Fruit fly (Drosophila melanogaster) whole organism, embryonic: ENCODE data around the gene PNPase.

Experiments
- Adf1 ChIP-seq: fragments of 200-800 bp; sonication (Bioruptor generic); IDR thresholded peaks from 2 replicates; pipeline ENCODE4 v1.3.6; 2022; ENCODE audit warnings: missing biosample characterization, missing genetic modification characterization
- Asciz ChIP-seq: fragments of 200-800 bp; sonication (Bioruptor generic); optimal IDR thresholded peaks from 2 replicates; lab custom pipeline; 2017; ENCODE audit warnings: missing biosample characterization, mild to moderate bottlenecking, missing genetic modification characterization, missing genetic modification reagents
- BEAF-32 ChIP-seq: fragments of 200-800 bp; sonication (Bioruptor generic); optimal IDR thresholded peaks from 3 replicates; lab custom pipeline; 2017; ENCODE audit warnings: missing biosample characterization, missing genetic modification characterization, mild to moderate bottlenecking, moderate library complexity, missing genetic modification reagents
- CG10431 ChIP-seq: fragments of 200-800 bp; sonication (Bioruptor generic); optimal IDR thresholded peaks from 3 replicates; lab custom pipeline; 2018; ENCODE audit warnings: missing biosample characterization, mild to moderate bottlenecking, missing genetic modification characterization
- CG11723 ChIP-seq: fragments of 200-800 bp; sonication (Bioruptor generic); optimal IDR thresholded peaks from 2 replicates; lab custom pipeline; 2017; ENCODE audit warnings: missing biosample characterization, mild to moderate bottlenecking, missing genetic modification characterization
- CG12744 ChIP-seq: fragments of 200-800 bp; sonication (Bioruptor generic); optimal IDR thresholded peaks from 2 replicates; lab custom pipeline; 2016; ENCODE audit warnings: missing biosample characterization, missing genetic modification characterization
- CG13775 ChIP-seq: fragments of 200-800 bp; sonication (Bioruptor generic); optimal IDR thresholded peaks from 3 replicates; lab custom pipeline; 2017; ENCODE audit warnings: missing biosample characterization, mild to moderate bottlenecking, missing genetic modification characterization
- CG14014 ChIP-seq: fragments of 200-800 bp; sonication (Bioruptor generic); IDR thresholded peaks from 2 replicates; pipeline ENCODE4 v1.3.6; 2022; ENCODE audit warnings: missing biosample characterization, missing genetic modification characterization
- CG14050 ChIP-seq: fragments of 200-800 bp; sonication (Bioruptor generic); IDR thresholded peaks from 3 replicates; pipeline ENCODE4 v1.3.6; 2022; ENCODE audit warnings: missing biosample characterization, missing genetic modification characterization
- CG14710 ChIP-seq: fragments of 200-800 bp; sonication (Bioruptor generic); optimal IDR thresholded peaks from 3 replicates; lab custom pipeline; 2019; ENCODE audit warnings: missing biosample characterization, mild to moderate bottlenecking, missing genetic modification characterization, moderate library complexity
- CG17361 ChIP-seq: fragments of 200-800 bp; sonication (Bioruptor generic); IDR thresholded peaks from 3 replicates; pipeline ENCODE4 v1.3.6; 2022; ENCODE audit warnings: missing biosample characterization, missing genetic modification characterization
- CG17385 ChIP-seq: fragments of 200-800 bp; sonication (Bioruptor generic); optimal IDR thresholded peaks from 3 replicates; lab custom pipeline; 2018; ENCODE audit warnings: missing biosample characterization, mild to moderate bottlenecking, missing genetic modification characterization
- CG31388 ChIP-seq: fragments of 200-800 bp; sonication (Bioruptor generic); optimal IDR thresholded peaks from 2 replicates; lab custom pipeline; 2016; ENCODE audit warnings: missing biosample characterization, missing genetic modification characterization
- CG32772 ChIP-seq: fragments of 200-800 bp; sonication (Bioruptor generic); IDR thresholded peaks from 2 replicates; pipeline ENCODE4 v1.3.6; 2022; ENCODE audit warnings: missing biosample characterization, missing genetic modification characterization
- CG3847 ChIP-seq: fragments of 200-800 bp; sonication (Bioruptor generic); IDR thresholded peaks from 2 replicates; pipeline ENCODE4 v1.3.6; 2022; ENCODE audit warnings: missing biosample characterization, missing genetic modification characterization
- CG4707 ChIP-seq: fragments of 200-800 bp; sonication (Bioruptor generic); optimal IDR thresholded peaks from 2 replicates; lab custom pipeline; 2018; ENCODE audit warnings: missing biosample characterization, mild to moderate bottlenecking, missing genetic modification characterization, moderate library complexity
- CG6765 ChIP-seq: fragments of 200-800 bp; sonication (Bioruptor generic); optimal IDR thresholded peaks from 3 replicates; lab custom pipeline; 2017; ENCODE audit warnings: missing biosample characterization, mild to moderate bottlenecking, missing genetic modification characterization
- CG7786 ChIP-seq: fragments of 200-800 bp; sonication (Bioruptor generic); optimal IDR thresholded peaks from 2 replicates; lab custom pipeline; 2016; ENCODE audit warnings: missing biosample characterization, missing genetic modification characterization
- CTCF ChIP-seq: fragments of 200-800 bp; sonication (Bioruptor generic); optimal IDR thresholded peaks from 2 replicates; lab custom pipeline; 2017; ENCODE audit warnings: missing biosample characterization, mild to moderate bottlenecking, missing genetic modification characterization, moderate library complexity
- Dbx ChIP-seq: fragments of 200-800 bp; sonication (Bioruptor generic); IDR thresholded peaks from 3 replicates; pipeline ENCODE4 v1.3.6; 2022; ENCODE audit warnings: missing biosample characterization, missing genetic modification characterization
- Dp ChIP-seq: fragments of 200-800 bp; sonication (Bioruptor generic); optimal IDR thresholded peaks from 2 replicates; lab custom pipeline; 2018; ENCODE audit warnings: missing biosample characterization, mild to moderate bottlenecking, missing genetic modification characterization, moderate library complexity
- Drgx ChIP-seq: fragments of 200-800 bp; sonication (Bioruptor generic); IDR thresholded peaks from 2 replicates; pipeline ENCODE4 v1.3.6; 2022; ENCODE audit warnings: missing biosample characterization, missing genetic modification characterization
- HHEX ChIP-seq: fragments of 200-800 bp; sonication (Bioruptor generic); optimal IDR thresholded peaks from 3 replicates; lab custom pipeline; 2017; ENCODE audit warnings: missing biosample characterization, mild to moderate bottlenecking, missing genetic modification characterization, missing genetic modification reagents
- HLH54F ChIP-seq: fragments of 200-800 bp; sonication (Bioruptor generic); optimal IDR thresholded peaks from 3 replicates; lab custom pipeline; 2016; ENCODE audit warnings: missing biosample characterization, missing genetic modification characterization
- Max ChIP-seq: fragments of 200-800 bp; sonication (Bioruptor generic); optimal IDR thresholded peaks from 2 replicates; lab custom pipeline; 2016; ENCODE audit warnings: missing biosample characterization, mild to moderate bottlenecking, missing genetic modification characterization
- Mes4 ChIP-seq: fragments of 200-800 bp; sonication (Bioruptor generic); optimal IDR thresholded peaks from 2 replicates; lab custom pipeline; 2016; ENCODE audit warnings: missing biosample characterization, missing genetic modification characterization
- Myb ChIP-seq: fragments of 200-800 bp; sonication (Bioruptor generic); optimal IDR thresholded peaks from 2 replicates; lab custom pipeline; 2016; ENCODE audit warnings: missing biosample characterization, missing genetic modification characterization
- NK7.1 ChIP-seq: fragments of 200-800 bp; sonication (Bioruptor generic); optimal IDR thresholded peaks from 3 replicates; lab custom pipeline; 2016; ENCODE audit warnings: missing biosample characterization, missing genetic modification characterization
- Trl ChIP-seq, 3 experiments: fragments of >200 bp in 2 of 3; fragments of 200-800 bp in 1 of 3; sonication (Bioruptor generic) in 1 of 3; optimal IDR thresholded peaks; 2 replicates in 1 of 3; 3 replicates in 2 of 3; lab custom pipeline; 2016 to 2017; ENCODE audit warnings: missing biosample characterization in 1 of 3, missing genetic modification characterization in 1 of 3
- bsh ChIP-seq, 2 experiments: fragments of 200-800 bp; sonication (Bioruptor generic); optimal IDR thresholded peaks; 2 replicates each; lab custom pipeline; 2017 to 2018; ENCODE audit warnings: mild to moderate bottlenecking in 2 of 2, missing biosample characterization in 2 of 2, missing genetic modification characterization in 2 of 2, moderate library complexity in 1 of 2
- cad ChIP-seq: fragments of >200 bp; optimal IDR thresholded peaks from 2 replicates; lab custom pipeline; 2017; ENCODE audit warnings: missing biosample characterization, missing genetic modification characterization
- cas ChIP-seq: fragments of 200-800 bp; sonication (Bioruptor generic); IDR thresholded peaks from 2 replicates; pipeline ENCODE4 v1.3.6; 2022; ENCODE audit warnings: missing biosample characterization, missing genetic modification characterization
- crp ChIP-seq, 2 experiments: fragments of 200-800 bp; sonication (Bioruptor generic); optimal IDR thresholded peaks; 2 replicates in 1 of 2; 3 replicates in 1 of 2; lab custom pipeline; 2017; ENCODE audit warnings: missing biosample characterization in 2 of 2, missing genetic modification characterization in 2 of 2, mild to moderate bottlenecking in 1 of 2, moderate library complexity in 1 of 2
- dm ChIP-seq: fragments of 200-800 bp; sonication (Bioruptor generic); optimal IDR thresholded peaks from 3 replicates; lab custom pipeline; 2016; ENCODE audit warnings: missing biosample characterization, missing genetic modification characterization
- dmrt11E ChIP-seq: fragments of 200-800 bp; sonication (Bioruptor generic); optimal IDR thresholded peaks from 3 replicates; lab custom pipeline; 2018; ENCODE audit warnings: missing biosample characterization, mild to moderate bottlenecking, missing genetic modification characterization, moderate library complexity
- dpn ChIP-seq, 2 experiments: fragments of 200-800 bp; sonication (Bioruptor generic); optimal IDR thresholded peaks; 3 replicates each; lab custom pipeline; 2016; ENCODE audit warnings: missing biosample characterization in 2 of 2, missing genetic modification characterization in 2 of 2
- fd96Cb ChIP-seq: fragments of 200-800 bp; sonication (Bioruptor generic); optimal IDR thresholded peaks from 2 replicates; lab custom pipeline; 2018; ENCODE audit warnings: missing biosample characterization, mild to moderate bottlenecking, missing genetic modification characterization, moderate library complexity
- gro ChIP-seq: fragments of 200-800 bp; sonication (Bioruptor generic); optimal IDR thresholded peaks from 2 replicates; lab custom pipeline; 2016; ENCODE audit warnings: missing biosample characterization, missing genetic modification characterization
- her ChIP-seq: fragments of 200-800 bp; sonication (Bioruptor generic); optimal IDR thresholded peaks from 2 replicates; lab custom pipeline; 2016; ENCODE audit warnings: missing biosample characterization, missing genetic modification characterization
- hkb ChIP-seq, 2 experiments: fragments of 200-800 bp in 1 of 2; fragments of >200 bp in 1 of 2; sonication (Bioruptor generic) in 1 of 2; IDR thresholded peaks in 1 of 2; optimal IDR thresholded peaks in 1 of 2; 2 replicates each; pipeline versions ENCODE4 v1.3.6 to Lab custom; 2017 to 2022; ENCODE audit warnings: missing biosample characterization in 1 of 2, missing genetic modification characterization in 1 of 2
- jumu ChIP-seq: fragments of 200-800 bp; sonication (Bioruptor generic); optimal IDR thresholded peaks from 3 replicates; lab custom pipeline; 2016; ENCODE audit warnings: missing biosample characterization, missing genetic modification characterization
- nerfin-1 ChIP-seq: fragments of 200-800 bp; sonication (Bioruptor generic); optimal IDR thresholded peaks from 3 replicates; lab custom pipeline; 2019; ENCODE audit warnings: missing biosample characterization, mild to moderate bottlenecking, missing genetic modification characterization, moderate library complexity
- pita ChIP-seq: fragments of 200-800 bp; sonication (Bioruptor generic); optimal IDR thresholded peaks from 2 replicates; lab custom pipeline; 2017; ENCODE audit warnings: missing biosample characterization, mild to moderate bottlenecking, missing genetic modification characterization
- pum ChIP-seq: fragments of 200-800 bp; sonication (Bioruptor generic); optimal IDR thresholded peaks from 2 replicates; lab custom pipeline; 2016; ENCODE audit warnings: missing biosample characterization, missing genetic modification characterization
- sr ChIP-seq: fragments of 200-800 bp; sonication (Bioruptor generic); IDR thresholded peaks from 3 replicates; pipeline ENCODE4 v1.3.6; 2022; ENCODE audit warnings: missing biosample characterization, missing genetic modification characterization
- sug ChIP-seq: fragments of 200-800 bp; optimal IDR thresholded peaks from 2 replicates; lab custom pipeline; 2019; ENCODE audit warnings: missing biosample characterization, mild to moderate bottlenecking, missing genetic modification characterization, moderate library complexity
- trh ChIP-seq: fragments of 200-800 bp; sonication (Bioruptor generic); optimal IDR thresholded peaks from 2 replicates; lab custom pipeline; 2016; ENCODE audit warnings: missing biosample characterization, missing genetic modification characterization
- usp ChIP-seq: fragments of >200 bp; optimal IDR thresholded peaks from 2 replicates; lab custom pipeline; 2017; ENCODE audit warnings: missing biosample characterization, missing genetic modification characterization
- wek ChIP-seq: fragments of 200-800 bp; sonication (Bioruptor generic); optimal IDR thresholded peaks from 3 replicates; lab custom pipeline; 2018; ENCODE audit warnings: missing biosample characterization, mild to moderate bottlenecking, missing genetic modification characterization, moderate library complexity
- zen2 ChIP-seq: fragments of 200-800 bp; sonication (Bioruptor generic); IDR thresholded peaks from 3 replicates; pipeline ENCODE4 v1.3.6; 2022; ENCODE audit warnings: missing biosample characterization, missing genetic modification characterization; ENCODE audit not compliant: partially characterized antibody

The PNPase gene

dm6 chr3R:31395222-31395831, 9.9 kb downstream of the PNPase start, which contains the start of the genes Ugt35D1 and Gcn2 (continued):
- TF ChIP-seq HLH54F (GFP tag; lab: Kevin White, UChicago), result no peak
- TF ChIP-seq Myb (GFP tag; lab: Kevin White, UChicago), result no peak
- no peak for TF ChIP-seq CG3847 (GFP tag; lab: Robert Waterston, UW)
- TF ChIP-seq gro (GFP tag; lab: Kevin White, UChicago), result no peak
- peak; percentile 44 for TF ChIP-seq pum (GFP tag; lab: Kevin White, UChicago)
- no peak for TF ChIP-seq her (GFP tag; lab: Kevin White, UChicago)
- peak; percentile 39 for TF ChIP-seq Max (GFP tag; lab: Kevin White, UChicago)
- peak; percentile 84 for TF ChIP-seq sr
- TF ChIP-seq CG10431 (GFP tag; lab: Kevin White, UChicago), result no peak
- no peak for TF ChIP-seq CG14050 (GFP tag; lab: Robert Waterston, UW)
- TF ChIP-seq NK7.1 (GFP tag; lab: Kevin White, UChicago), result no peak
- TF ChIP-seq CG12744 (GFP tag; lab: Kevin White, UChicago), result no peak
- TF ChIP-seq dpn (GFP tag; optimal IDR thresholded peaks at IDR 0.05; lab: Kevin White, UChicago), result peak in 1 of 2 experiments; percentile 38
- peak; percentile 71 for TF ChIP-seq BEAF-32
- peak; percentile 84 for TF ChIP-seq Asciz (GFP tag; lab: Kevin White, UChicago)
- TF ChIP-seq CG7786, result no peak
- TF ChIP-seq cas (GFP tag; lab: Robert Waterston, UW), result no peak
- peak in 1 of 2 experiments; percentile 50 for TF ChIP-seq bsh (GFP tag; optimal IDR thresholded peaks at IDR 0.05; lab: Kevin White, UChicago)
- peak; percentile 94 for TF ChIP-seq Dp
- TF ChIP-seq Mes4, result peak; percentile 43
- no peak for TF ChIP-seq Adf1 (GFP tag; lab: Robert Waterston, UW)
- no peak for TF ChIP-seq cad (GFP tag; lab: Kevin White, UChicago)
- no peak for TF ChIP-seq CG6765 (GFP tag; lab: Kevin White, UChicago)
- no peak for TF ChIP-seq hkb (optimal IDR thresholded peaks at IDR 0.05; lab: Kevin White, UChicago)
- peak; percentile 68 for TF ChIP-seq hkb (GFP tag; IDR thresholded peaks at IDR 0.05; lab: Robert Waterston, UW)
- TF ChIP-seq crp (GFP tag; optimal IDR thresholded peaks at IDR 0.05; lab: Kevin White, UChicago), result peak in 1 of 2 experiments; percentile 15
- no peak for TF ChIP-seq CG17385 (GFP tag; lab: Kevin White, UChicago)
- no peak for TF ChIP-seq nerfin-1
- no peak for TF ChIP-seq Trl (optimal IDR thresholded peaks at IDR 0.05; lab: Kevin White, UChicago)
- peak; percentile 36 for TF ChIP-seq Trl (GFP tag; optimal IDR thresholded peaks at IDR 0.05; lab: Kevin White, UChicago)
- no peak for TF ChIP-seq Drgx (GFP tag; lab: Robert Waterston, UW)
- peak; percentile 25 for TF ChIP-seq fd96Cb (tag; lab: Kevin White, UChicago)
- TF ChIP-seq usp, result no peak
- peak; percentile 57 for TF ChIP-seq wek
- TF ChIP-seq CG31388, result no peak
- TF ChIP-seq jumu (GFP tag; lab: Kevin White, UChicago), result no peak
- TF ChIP-seq CG13775 (GFP tag; lab: Kevin White, UChicago), result no peak
- TF ChIP-seq pita (GFP tag; lab: Kevin White, UChicago), result no peak
- TF ChIP-seq trh (GFP tag; lab: Kevin White, UChicago), result no peak
- TF ChIP-seq dmrt11E (tag; lab: Kevin White, UChicago), result peak; percentile 67
- TF ChIP-seq dm (GFP tag; lab: Kevin White, UChicago), result no peak
- peak; percentile 60 for TF ChIP-seq CG4707
- peak; percentile 37 for TF ChIP-seq HHEX (GFP tag; lab: Kevin White, UChicago)
- no peak for TF ChIP-seq Dbx
- TF ChIP-seq CG14710 (tag; lab: Kevin White, UChicago), result peak; percentile 64
- TF ChIP-seq CG17361 (GFP tag; lab: Robert Waterston, UW), result no peak
- no peak for TF ChIP-seq CG11723
- TF ChIP-seq zen2 (GFP tag; lab: Robert Waterston, UW), result no peak; the same call in 2 of the 3 replicates
- TF ChIP-seq CTCF (GFP tag; lab: Kevin White, UChicago), result no peak
- TF ChIP-seq sug, result no peak
- TF ChIP-seq CG14014 (GFP tag; lab: Robert Waterston, UW), result no peak
- TF ChIP-seq CG32772 (GFP tag; lab: Robert Waterston, UW), result no peak
